Fruit fly (Drosophila melanogaster) whole organism, embryonic: Measurements from ENCODE around the gene CG14234.
A peak's percentile ranks its signal among the peaks of the same experiment; 100 is the strongest.

Experiments
- C15 ChIP-seq: fragments of 200-800 bp; sonication (Bioruptor generic); IDR thresholded peaks from 3 replicates; pipeline ENCODE4 v1.3.6; 2022; ENCODE audit warnings: missing biosample characterization, missing genetic modification characterization
- CG12071 ChIP-seq: fragments of 200-800 bp; sonication (Bioruptor generic); optimal IDR thresholded peaks from 3 replicates; lab custom pipeline; 2018; ENCODE audit warnings: missing biosample characterization, mild to moderate bottlenecking, missing genetic modification characterization
- CG12391 ChIP-seq: fragments of 200-800 bp; sonication (Bioruptor generic); optimal IDR thresholded peaks from 3 replicates; lab custom pipeline; 2018; ENCODE audit warnings: missing biosample characterization, mild to moderate bottlenecking, missing genetic modification characterization, moderate library complexity
- CG12942 ChIP-seq: fragments of 200-800 bp; sonication (Bioruptor generic); optimal IDR thresholded peaks from 3 replicates; lab custom pipeline; 2016; ENCODE audit warnings: missing biosample characterization, missing genetic modification characterization
- CG13424 ChIP-seq: fragments of 200-800 bp; sonication (Bioruptor generic); optimal IDR thresholded peaks from 2 replicates; lab custom pipeline; 2019; ENCODE audit warnings: missing biosample characterization, mild to moderate bottlenecking, missing genetic modification characterization, moderate library complexity
- CG13775 ChIP-seq: fragments of 200-800 bp; sonication (Bioruptor generic); optimal IDR thresholded peaks from 3 replicates; lab custom pipeline; 2017; ENCODE audit warnings: missing biosample characterization, mild to moderate bottlenecking, missing genetic modification characterization
- CG15514 ChIP-seq: fragments of 200-800 bp; sonication (Bioruptor generic); optimal IDR thresholded peaks from 3 replicates; lab custom pipeline; 2017; ENCODE audit warnings: missing biosample characterization, missing genetic modification characterization, mild to moderate bottlenecking, moderate library complexity, missing genetic modification reagents
- CG15601 ChIP-seq: fragments of 200-800 bp; sonication (Bioruptor generic); optimal IDR thresholded peaks from 3 replicates; lab custom pipeline; 2019; ENCODE audit warnings: missing biosample characterization, mild to moderate bottlenecking, missing genetic modification characterization, moderate library complexity
- CG18476 ChIP-seq: fragments of 200-800 bp; sonication (Bioruptor generic); optimal IDR thresholded peaks from 2 replicates; lab custom pipeline; 2016; ENCODE audit warnings: missing biosample characterization, mild to moderate bottlenecking, missing genetic modification characterization
- CG18599 ChIP-seq: fragments of 200-800 bp; sonication (Bioruptor generic); optimal IDR thresholded peaks from 3 replicates; lab custom pipeline; 2017; ENCODE audit warnings: missing biosample characterization, missing genetic modification characterization, mild to moderate bottlenecking, moderate library complexity, missing genetic modification reagents
- CG18764 ChIP-seq: fragments of 200-800 bp; sonication (Bioruptor generic); optimal IDR thresholded peaks from 3 replicates; lab custom pipeline; 2016; ENCODE audit warnings: missing biosample characterization, missing genetic modification characterization
- CG2202 ChIP-seq: fragments of 200-800 bp; sonication (Bioruptor generic); optimal IDR thresholded peaks from 2 replicates; lab custom pipeline; 2018; ENCODE audit warnings: missing biosample characterization, mild to moderate bottlenecking, missing genetic modification characterization
- CG2712 ChIP-seq: fragments of 200-800 bp; optimal IDR thresholded peaks from 3 replicates; lab custom pipeline; 2019; ENCODE audit warnings: missing biosample characterization, mild to moderate bottlenecking, missing genetic modification characterization, moderate library complexity
- CG30020 ChIP-seq: fragments of 200-800 bp; optimal IDR thresholded peaks from 2 replicates; lab custom pipeline; 2019; ENCODE audit warnings: missing biosample characterization, mild to moderate bottlenecking, missing genetic modification characterization, moderate library complexity
- CG34376 ChIP-seq: fragments of 200-800 bp; sonication (Bioruptor generic); optimal IDR thresholded peaks from 2 replicates; lab custom pipeline; 2018; ENCODE audit warnings: missing biosample characterization, mild to moderate bottlenecking, missing genetic modification characterization
- CG3995 ChIP-seq: fragments of 200-800 bp; sonication (Bioruptor generic); optimal IDR thresholded peaks from 3 replicates; lab custom pipeline; 2016; ENCODE audit warnings: missing biosample characterization, missing genetic modification characterization
- CG9609 ChIP-seq: fragments of 200-800 bp; sonication (Bioruptor generic); optimal IDR thresholded peaks from 3 replicates; lab custom pipeline; 2016; ENCODE audit warnings: missing biosample characterization, missing genetic modification characterization
- Chrac-16 ChIP-seq: fragments of 200-800 bp; sonication (Bioruptor generic); optimal IDR thresholded peaks from 3 replicates; lab custom pipeline; 2016; ENCODE audit warnings: missing biosample characterization, missing genetic modification characterization
- Dip3 ChIP-seq: fragments of 200-800 bp; sonication (Bioruptor generic); optimal IDR thresholded peaks from 3 replicates; lab custom pipeline; 2016; ENCODE audit warnings: missing biosample characterization, missing genetic modification characterization
- Dp ChIP-seq: fragments of 200-800 bp; sonication (Bioruptor generic); optimal IDR thresholded peaks from 2 replicates; lab custom pipeline; 2018; ENCODE audit warnings: missing biosample characterization, mild to moderate bottlenecking, missing genetic modification characterization, moderate library complexity
- Drgx ChIP-seq: fragments of 200-800 bp; sonication (Bioruptor generic); IDR thresholded peaks from 2 replicates; pipeline ENCODE4 v1.3.6; 2022; ENCODE audit warnings: missing biosample characterization, missing genetic modification characterization
- HLH4C ChIP-seq: fragments of 200-800 bp; sonication (Bioruptor generic); IDR thresholded peaks from 3 replicates; pipeline ENCODE4 v1.3.6; 2022; ENCODE audit warnings: missing biosample characterization, missing genetic modification characterization; ENCODE audit not compliant: partially characterized antibody
- Hr51 ChIP-seq, 2 experiments: fragments of 200-800 bp; sonication (Bioruptor generic); optimal IDR thresholded peaks; 2 replicates in 1 of 2; 3 replicates in 1 of 2; lab custom pipeline; 2016 to 2018; ENCODE audit warnings: missing biosample characterization in 2 of 2, missing genetic modification characterization in 2 of 2, mild to moderate bottlenecking in 1 of 2, moderate library complexity in 1 of 2
- Lhr ChIP-seq: fragments of 200-800 bp; sonication (Bioruptor generic); optimal IDR thresholded peaks from 3 replicates; lab custom pipeline; 2017; ENCODE audit warnings: mild to moderate bottlenecking, missing biosample characterization, missing genetic modification reagents, missing genetic modification characterization
- Lim3 ChIP-seq: fragments of 200-800 bp; sonication (Bioruptor generic); IDR thresholded peaks from 2 replicates; pipeline ENCODE4 v1.3.6; 2022; ENCODE audit warnings: missing biosample characterization, missing genetic modification characterization
- Optix ChIP-seq: fragments of 200-800 bp; sonication (Bioruptor generic); IDR thresholded peaks from 3 replicates; pipeline ENCODE4 v1.3.6; 2022; ENCODE audit warnings: missing biosample characterization, missing genetic modification characterization
- Xbp1 ChIP-seq: fragments of 200-800 bp; sonication (Bioruptor generic); optimal IDR thresholded peaks from 3 replicates; lab custom pipeline; 2016; ENCODE audit warnings: missing biosample characterization, mild to moderate bottlenecking, missing genetic modification characterization
- bsh ChIP-seq, 2 experiments: fragments of 200-800 bp; sonication (Bioruptor generic); optimal IDR thresholded peaks; 2 replicates each; lab custom pipeline; 2017 to 2018; ENCODE audit warnings: mild to moderate bottlenecking in 2 of 2, missing biosample characterization in 2 of 2, missing genetic modification characterization in 2 of 2, moderate library complexity in 1 of 2
- btn ChIP-seq: fragments of 200-800 bp; sonication (Bioruptor generic); optimal IDR thresholded peaks from 2 replicates; lab custom pipeline; 2016; ENCODE audit warnings: missing biosample characterization, missing genetic modification characterization
- cad ChIP-seq: fragments of >200 bp; optimal IDR thresholded peaks from 2 replicates; lab custom pipeline; 2017; ENCODE audit warnings: missing biosample characterization, missing genetic modification characterization
- ci ChIP-seq: fragments of 200-800 bp; sonication (Bioruptor generic); IDR thresholded peaks from 3 replicates; pipeline ENCODE4 v1.3.6; 2022; ENCODE audit warnings: missing biosample characterization, missing genetic modification characterization
- dm ChIP-seq: fragments of 200-800 bp; sonication (Bioruptor generic); optimal IDR thresholded peaks from 3 replicates; lab custom pipeline; 2016; ENCODE audit warnings: missing biosample characterization, missing genetic modification characterization
- dmrt11E ChIP-seq: fragments of 200-800 bp; sonication (Bioruptor generic); optimal IDR thresholded peaks from 3 replicates; lab custom pipeline; 2018; ENCODE audit warnings: missing biosample characterization, mild to moderate bottlenecking, missing genetic modification characterization, moderate library complexity
- dpn ChIP-seq, 2 experiments: fragments of 200-800 bp; sonication (Bioruptor generic); optimal IDR thresholded peaks; 3 replicates each; lab custom pipeline; 2016; ENCODE audit warnings: missing biosample characterization in 2 of 2, missing genetic modification characterization in 2 of 2
- emc ChIP-seq: fragments of 200-800 bp; sonication (Bioruptor generic); optimal IDR thresholded peaks from 2 replicates; lab custom pipeline; 2016; ENCODE audit warnings: missing biosample characterization, missing genetic modification characterization
- eyg ChIP-seq: fragments of 200-800 bp; sonication (Bioruptor generic); optimal IDR thresholded peaks from 3 replicates; lab custom pipeline; 2016; ENCODE audit warnings: missing biosample characterization, missing genetic modification characterization
- ftz-f1 ChIP-seq: fragments of 200-800 bp; sonication (Bioruptor generic); optimal IDR thresholded peaks from 2 replicates; lab custom pipeline; 2016; ENCODE audit warnings: missing biosample characterization, missing genetic modification characterization
- gcm ChIP-seq: fragments of 200-800 bp; sonication (Bioruptor generic); optimal IDR thresholded peaks from 2 replicates; lab custom pipeline; 2019; ENCODE audit warnings: missing biosample characterization, mild to moderate bottlenecking, missing genetic modification characterization, moderate library complexity
- gsb ChIP-seq: fragments of 200-800 bp; sonication (Bioruptor generic); IDR thresholded peaks from 2 replicates; pipeline ENCODE4 v1.3.6; 2022; ENCODE audit warnings: missing biosample characterization, missing genetic modification characterization
- h ChIP-seq: fragments of >200 bp; optimal IDR thresholded peaks from 2 replicates; lab custom pipeline; 2017
- ken ChIP-seq: fragments of 200-800 bp; sonication (Bioruptor generic); IDR thresholded peaks from 3 replicates; pipeline ENCODE4 v1.3.6; 2022; ENCODE audit warnings: missing biosample characterization, missing genetic modification characterization
- pita ChIP-seq: fragments of 200-800 bp; sonication (Bioruptor generic); optimal IDR thresholded peaks from 2 replicates; lab custom pipeline; 2017; ENCODE audit warnings: missing biosample characterization, mild to moderate bottlenecking, missing genetic modification characterization
- sc ChIP-seq, 3 experiments: fragments of >200 bp in 2 of 3; fragments of 200-800 bp in 1 of 3; sonication (Bioruptor generic) in 1 of 3; optimal IDR thresholded peaks; 2 replicates in 2 of 3; 3 replicates in 1 of 3; lab custom pipeline; 2017; ENCODE audit warnings: mild to moderate bottlenecking in 1 of 3, missing biosample characterization in 1 of 3, missing genetic modification characterization in 1 of 3, missing genetic modification reagents in 1 of 3
- scrt ChIP-seq: fragments of 200-800 bp; sonication (Bioruptor generic); optimal IDR thresholded peaks from 2 replicates; lab custom pipeline; 2018; ENCODE audit warnings: missing biosample characterization, mild to moderate bottlenecking, missing genetic modification characterization, moderate library complexity
- sima ChIP-seq: fragments of 200-800 bp; sonication (Bioruptor generic); optimal IDR thresholded peaks from 2 replicates; lab custom pipeline; 2016; ENCODE audit warnings: missing biosample characterization, missing genetic modification characterization
- sisA ChIP-seq: fragments of 200-800 bp; sonication (Bioruptor generic); IDR thresholded peaks from 2 replicates; pipeline ENCODE4 v1.3.6; 2022; ENCODE audit warnings: missing biosample characterization, missing genetic modification characterization
- sna ChIP-seq: fragments of 200-800 bp; sonication (Bioruptor generic); IDR thresholded peaks from 2 replicates; pipeline ENCODE4 v1.3.6; 2022; ENCODE audit warnings: missing biosample characterization, missing genetic modification characterization; ENCODE audit not compliant: partially characterized antibody
- sug ChIP-seq: fragments of 200-800 bp; optimal IDR thresholded peaks from 2 replicates; lab custom pipeline; 2019; ENCODE audit warnings: missing biosample characterization, mild to moderate bottlenecking, missing genetic modification characterization, moderate library complexity
- tup ChIP-seq: fragments of 200-800 bp; sonication (Bioruptor generic); optimal IDR thresholded peaks from 2 replicates; lab custom pipeline; 2016; ENCODE audit warnings: missing biosample characterization, mild to moderate bottlenecking, missing genetic modification characterization, moderate library complexity
- wdn ChIP-seq: fragments of 200-800 bp; sonication (Bioruptor generic); IDR thresholded peaks from 2 replicates; pipeline ENCODE4 v1.3.6; 2022; ENCODE audit warnings: missing biosample characterization, missing genetic modification characterization

The CG14234 gene

dm6 chrX:19701611-19702010 lies 33.8 kb upstream of the CG14234 start, which contains the start of gene Tcs4 (continued):
- peak; percentile 60 for TF ChIP-seq CG2712
- TF ChIP-seq emc (GFP tag; lab: Kevin White, UChicago), result no peak
- TF ChIP-seq HLH4C (GFP tag; lab: Robert Waterston, UW), result peak; percentile 48; the same call in 2 of the 3 replicates
- TF ChIP-seq CG2202, result no peak
- TF ChIP-seq CG18476 (GFP tag; lab: Kevin White, UChicago), result no peak
- TF ChIP-seq dm (GFP tag; lab: Kevin White, UChicago), result no peak
- peak; percentile 56 for TF ChIP-seq CG30020 (tag; lab: Kevin White, UChicago)
- TF ChIP-seq tup (GFP tag; lab: Kevin White, UChicago), result no peak
- no peak for TF ChIP-seq gsb (GFP tag; lab: Robert Waterston, UW)
- TF ChIP-seq scrt (GFP tag; lab: Kevin White, UChicago), result no peak
- TF ChIP-seq CG12942 (GFP tag; lab: Kevin White, UChicago), result no peak
- no peak for TF ChIP-seq Hr51 (GFP tag; optimal IDR thresholded peaks at IDR 0.05; lab: Kevin White, UChicago)
- no peak for TF ChIP-seq Lim3
- peak; percentile 42 for TF ChIP-seq Xbp1
- 0 out of 2 replicates have a peak, but pooled peaks have one; percentile 6 for TF ChIP-seq Drgx
- TF ChIP-seq wdn (GFP tag; lab: Robert Waterston, UW), result no peak
- no peak for TF ChIP-seq Chrac-16 (GFP tag; lab: Kevin White, UChicago)
- no peak for TF ChIP-seq h
- no peak for TF ChIP-seq CG3995 (GFP tag; lab: Kevin White, UChicago)
- peak; percentile 32 for TF ChIP-seq Dp (GFP tag; lab: Kevin White, UChicago)
- TF ChIP-seq dpn (GFP tag; optimal IDR thresholded peaks at IDR 0.05; lab: Kevin White, UChicago), result peak in 1 of 2 experiments; percentile 28
- TF ChIP-seq Dip3 (GFP tag; lab: Kevin White, UChicago), result no peak
- TF ChIP-seq cad (GFP tag; lab: Kevin White, UChicago), result no peak
- TF ChIP-seq CG9609 (GFP tag; lab: Kevin White, UChicago), result no peak
- TF ChIP-seq gcm, result peak; percentile 3
- no peak for TF ChIP-seq Lhr
- peak; percentile 27 for TF ChIP-seq CG15601 (tag; lab: Kevin White, UChicago)
- no peak for TF ChIP-seq btn (GFP tag; lab: Kevin White, UChicago)
- 0 out of 3 replicates have a peak, but pooled peaks have one; percentile 4 for TF ChIP-seq ken
- no peak for TF ChIP-seq sug (tag; lab: Kevin White, UChicago)
- TF ChIP-seq C15, result no peak
- peak; percentile 63 for TF ChIP-seq CG12391 (tag; lab: Kevin White, UChicago)
- no peak for TF ChIP-seq Optix
- no peak for TF ChIP-seq CG18599 (GFP tag; lab: Kevin White, UChicago)
- TF ChIP-seq CG13775 (GFP tag; lab: Kevin White, UChicago), result peak; percentile 22
- no peak for TF ChIP-seq ftz-f1 (GFP tag; lab: Kevin White, UChicago)
- TF ChIP-seq bsh (GFP tag; optimal IDR thresholded peaks at IDR 0.05; lab: Kevin White, UChicago), result peak in 1 of 2 experiments; percentile 33
- TF ChIP-seq sc (optimal IDR thresholded peaks at IDR 0.05; lab: Kevin White, UChicago), result no peak
- no peak for TF ChIP-seq sc (GFP tag; optimal IDR thresholded peaks at IDR 0.05; lab: Kevin White, UChicago)
- TF ChIP-seq dmrt11E (tag; lab: Kevin White, UChicago), result peak; percentile 47
- peak; percentile 16 for TF ChIP-seq CG15514 (GFP tag; lab: Kevin White, UChicago)
- no peak for TF ChIP-seq eyg (GFP tag; lab: Kevin White, UChicago)
- TF ChIP-seq sna (GFP tag; lab: Robert Waterston, UW), result peak; percentile 66; the same call in 1 of the 2 replicates
- no peak for TF ChIP-seq CG34376 (GFP tag; lab: Kevin White, UChicago)
- no peak for TF ChIP-seq pita
- no peak for TF ChIP-seq CG12071 (GFP tag; lab: Kevin White, UChicago)
- peak; percentile 58 for TF ChIP-seq CG13424 (tag; lab: Kevin White, UChicago)
- peak; percentile 57; the same call in 2 of the 3 replicates for TF ChIP-seq ci (GFP tag; lab: Robert Waterston, UW)
- TF ChIP-seq sima, result no peak
- peak; percentile 99 for TF ChIP-seq CG18764
- no peak for TF ChIP-seq sisA (GFP tag; lab: Robert Waterston, UW)
